Worm (Caenorhabditis elegans) whole organism, L1 larva: ENCODE measurements around the gene msp-50.

Experiments used
- alr-1 ChIP-seq: fragments of 200-800 bp; sonication (Bioruptor generic); optimal IDR thresholded peaks from 2 replicates; lab custom pipeline; 2018; ENCODE audit warnings: borderline replicate concordance, mild to moderate bottlenecking, missing genetic modification characterization, missing compliant biosample characterization
- aly-2 ChIP-seq: fragments of 150-350 bp; optimal IDR thresholded peaks from 2 replicates; lab custom pipeline; 2014; ENCODE audit warnings: missing biosample characterization, missing genetic modification characterization
- ceh-88 ChIP-seq: fragments of 200-800 bp; sonication (Bioruptor generic); IDR thresholded peaks from 2 replicates; pipeline ENCODE4 v1.3.6; 2022; ENCODE audit warnings: missing genetic modification characterization, missing compliant biosample characterization
- lin-39 ChIP-seq: fragments of 150-350 bp; optimal IDR thresholded peaks from 2 replicates; lab custom pipeline; 2014; ENCODE audit warnings: missing biosample characterization, missing genetic modification reagents, missing genetic modification characterization
- lsy-2 ChIP-seq, 2 experiments: fragments of 150-350 bp; optimal IDR thresholded peaks; 2 replicates each; lab custom pipeline; 2014; ENCODE audit warnings: missing biosample characterization in 2 of 2, missing genetic modification characterization in 2 of 2
- mab-9 ChIP-seq: fragments of 200-800 bp; sonication (Bioruptor generic); IDR thresholded peaks from 2 replicates; pipeline ENCODE4 v1.3.6; 2022; ENCODE audit warnings: missing genetic modification reagents, missing genetic modification characterization, missing compliant biosample characterization
- mdl-1 ChIP-seq, 2 experiments: fragments of 150-350 bp; optimal IDR thresholded peaks; 2 replicates each; lab custom pipeline; 2014 to 2017; ENCODE audit warnings: missing biosample characterization in 2 of 2, missing genetic modification characterization in 2 of 2, inconsistent platforms in 1 of 2
- nhr-12 ChIP-seq: sonication (generic microtip); optimal IDR thresholded peaks from 2 replicates; lab custom pipeline; 2017; ENCODE audit warnings: missing biosample characterization, missing genetic modification characterization
- nhr-237 ChIP-seq: fragments of 150-350 bp; optimal IDR thresholded peaks from 2 replicates; lab custom pipeline; 2014; ENCODE audit warnings: missing biosample characterization, missing genetic modification characterization
- pqm-1 ChIP-seq: sonication (generic microtip); optimal IDR thresholded peaks from 3 replicates; lab custom pipeline; 2017; ENCODE audit warnings: missing biosample characterization, missing genetic modification characterization
- snpc-4 ChIP-seq: fragments of 150-350 bp; optimal IDR thresholded peaks from 2 replicates; lab custom pipeline; 2014; ENCODE audit warnings: missing biosample characterization, missing genetic modification characterization
- unc-30 ChIP-seq: sonication (generic microtip); optimal IDR thresholded peaks from 2 replicates; lab custom pipeline; 2017; ENCODE audit warnings: missing biosample characterization, missing genetic modification characterization
- xbp-1 ChIP-seq: sonication (generic microtip); optimal IDR thresholded peaks from 2 replicates; lab custom pipeline; 2016; ENCODE audit warnings: missing genetic modification characterization, missing compliant biosample characterization
- ztf-4 ChIP-seq: fragments of 150-350 bp; optimal IDR thresholded peaks from 2 replicates; lab custom pipeline; 2014; ENCODE audit warnings: missing biosample characterization, missing genetic modification characterization

ce11 chrII:5187469-5187868 is 12.1 kb upstream of the msp-50 start, which contains the start of gene crh-2:
- TF ChIP-seq ceh-88 = no peak
- no peak for TF ChIP-seq ztf-4 (tag; lab: Kevin White, UChicago)
- no peak for TF ChIP-seq alr-1
- TF ChIP-seq lsy-2 (tag; optimal IDR thresholded peaks at IDR 0.05; lab: Kevin White, UChicago) = no peak
- TF ChIP-seq nhr-237 (tag; lab: Kevin White, UChicago) = no peak
- TF ChIP-seq mdl-1 (tag; optimal IDR thresholded peaks at IDR 0.05; lab: Kevin White, UChicago) = no peak
- no peak for TF ChIP-seq aly-2
- no peak for TF ChIP-seq lin-39 (tag; lab: Kevin White, UChicago)
- no peak for TF ChIP-seq xbp-1
- TF ChIP-seq mab-9 = no peak
- TF ChIP-seq nhr-12 (tag; lab: Kevin White, UChicago) = no peak
- no peak for TF ChIP-seq snpc-4 (tag; lab: Kevin White, UChicago)
- no peak for TF ChIP-seq unc-30
- TF ChIP-seq pqm-1 (tag; lab: Kevin White, UChicago) = no peak
